Worm (Caenorhabditis elegans) whole organism, L4/young adult: Measurements from ENCODE around the gene C18C4.7.

Experiments used
- dao-5 ChIP-seq: sonication (generic microtip); optimal IDR thresholded peaks from 2 replicates; lab custom pipeline; 2016; ENCODE audit warnings: missing genotype, missing genetic modification characterization, moderate library complexity, missing compliant biosample characterization
- him-1 ChIP-seq: sonication (generic microtip); optimal IDR thresholded peaks from 2 replicates; lab custom pipeline; 2016; ENCODE audit warnings: missing genotype, missing genetic modification reagents, missing genetic modification characterization, missing compliant biosample characterization

ce11 chrV:5509966-5510365 lies 57.1 kb downstream of the C18C4.7 start:
- TF ChIP-seq him-1 (tag; lab: Kevin White, UChicago) (no peak), dao-5 (tag; lab: Kevin White, UChicago) (no peak)
